Fruit fly (Drosophila melanogaster) whole organism: Measurements from ENCODE around the gene SdhD.

ENCODE experiments used
- CG8478 ChIP-seq: fragments of >200 bp; optimal IDR thresholded peaks from 2 replicates; lab custom pipeline; 2018; ENCODE audit warnings: inconsistent platforms
- pan ChIP-seq: fragments of >200 bp; optimal IDR thresholded peaks from 2 replicates; lab custom pipeline; 2017
- usp ChIP-seq: fragments of >200 bp; optimal IDR thresholded peaks from 2 replicates; lab custom pipeline; 2017; ENCODE audit warnings: missing biosample characterization, missing genetic modification characterization, mixed read lengths

DNA sequence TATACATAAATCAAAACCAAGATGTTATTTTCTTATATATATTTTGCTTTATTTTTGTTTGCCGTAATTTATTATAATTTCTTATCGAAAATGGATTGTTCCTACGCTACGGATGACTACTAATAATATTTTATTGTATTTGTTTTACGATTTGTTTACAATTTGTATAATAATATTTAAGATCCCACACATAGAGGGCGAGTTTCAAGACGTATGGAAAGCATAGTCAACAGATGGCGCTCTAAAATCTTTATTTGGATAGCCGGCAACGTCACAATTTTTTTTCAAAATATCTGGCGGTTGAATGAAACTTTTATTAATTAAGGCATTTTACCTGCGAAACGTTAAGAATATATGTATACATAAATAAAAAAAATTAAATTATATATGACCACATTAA, 38.5 kb downstream of the SdhD start:
- TF ChIP-seq CG8478 (lab: Kevin White, UChicago), result no peak
- no peak for TF ChIP-seq pan (lab: Kevin White, UChicago)
- TF ChIP-seq usp, result no peak
